Fruit fly (Drosophila melanogaster) ovary, adult (tissue): ENCODE measurements around the gene CG7694.

ENCODE experiments used
- CG17801 ChIP-seq: fragments of 200-800 bp; optimal IDR thresholded peaks from 2 replicates; lab custom pipeline; 2019; ENCODE audit warnings: missing biosample characterization, mild to moderate bottlenecking, missing genetic modification characterization, moderate library complexity; ENCODE audit not compliant: partially characterized antibody

CG7694 gene

dm6 chr3R:18572845-18573490 is at the start of gene CG7694, which contains the start of gene fray:
CG7694 (plus strand) TSS chr3R:18573091.
fray (plus strand) TSS chr3R:18573091.
- no peak for TF ChIP-seq CG17801 (GFP tag; lab: Kevin White, UChicago)

dm6 chr3R:18545486-18545885 is 27.4 kb upstream of the CG7694 start, which contains the start of gene fru:
fru (minus strand) TSS chr3R:18545586.
- no peak for TF ChIP-seq CG17801 (GFP tag; lab: Kevin White, UChicago)

dm6 chr3R:18546159-18546558 is 26.7 kb upstream of the CG7694 start:
- no peak for TF ChIP-seq CG17801 (GFP tag; lab: Kevin White, UChicago)

- no peak for TF ChIP-seq CG17801 (GFP tag; lab: Kevin White, UChicago)
Observed at dm6 chr3R:18546972-18547371, 25.9 kb upstream of the CG7694 start.

- no peak for TF ChIP-seq CG17801 (GFP tag; lab: Kevin White, UChicago)
Observed at dm6 chr3R:18548787-18549186, 24.1 kb upstream of the CG7694 start.

dm6 chr3R:18559569-18559968 is 13.3 kb upstream of the CG7694 start, which contains the start of gene CG7691:
CG7691 (plus strand) TSS chr3R:18559869.
- TF ChIP-seq CG17801 (GFP tag; lab: Kevin White, UChicago) = no peak

dm6 chr3R:18565073-18565472 is 7.8 kb upstream of the CG7694 start, which contains the start of the genes CG43210 and hemo:
CG43210 (minus strand) TSS chr3R:18565173.
hemo (minus strand) TSS chr3R:18565173.
- no peak for TF ChIP-seq CG17801 (GFP tag; lab: Kevin White, UChicago)

dm6 chr3R:18572240-18572803 is 569 bp upstream of the CG7694 start:
- no peak for TF ChIP-seq CG17801 (GFP tag; lab: Kevin White, UChicago)

dm6 chr3R:18573699-18574259 is 888 bp downstream of the CG7694 start:
- peak; percentile 91 for TF ChIP-seq CG17801 (GFP tag; lab: Kevin White, UChicago)

- no peak for TF ChIP-seq CG17801 (GFP tag; lab: Kevin White, UChicago)
Observed at dm6 chr3R:18577739-18578417, 5.0 kb downstream of the CG7694 start.

dm6 chr3R:18580979-18581378 is 8.1 kb downstream of the CG7694 start:
- no peak for TF ChIP-seq CG17801 (GFP tag; lab: Kevin White, UChicago)

dm6 chr3R:18582236-18582635 is 9.3 kb downstream of the CG7694 start:
- TF ChIP-seq CG17801 (GFP tag; lab: Kevin White, UChicago) = no peak

- TF ChIP-seq CG17801 (GFP tag; lab: Kevin White, UChicago) = peak; percentile 94
Observed at dm6 chr3R:18583881-18584545, 11.1 kb downstream of the CG7694 start.

dm6 chr3R:18584546-18584935 is 11.7 kb downstream of the CG7694 start:
- no peak for TF ChIP-seq CG17801 (GFP tag; lab: Kevin White, UChicago)
